Worm (Caenorhabditis elegans): Measurements from ENCODE around the gene F52B11.2.

F52B11.2 gene

ce11 chrIV:14070185-14070991, 13.0 kb upstream of the F52B11.2 start (continued):
- TF ChIP-seq F49E8.2 (tag; optimal IDR thresholded peaks at IDR 0.05; ENCODE audit: insufficient read depth) (peak; percentile 15), rec-8 (tag; optimal IDR thresholded peaks at IDR 0.05) (no peak), unc-130 (GFP tag; optimal IDR thresholded peaks at IDR 0.05) (no peak), Y95B8A.8 (GFP tag; IDR thresholded peaks at IDR 0.05) (no peak), mcd-1 (GFP tag; IDR thresholded peaks at IDR 0.05) (peak; percentile 89), hmg-20 (GFP tag; IDR thresholded peaks at IDR 0.05) (no peak), ztf-28 (GFP tag; IDR thresholded peaks at IDR 0.05) (no peak), mel-28 (tag; optimal IDR thresholded peaks at IDR 0.05; ENCODE audit: borderline replicate concordance) (no peak), pbrm-1 (GFP tag; IDR thresholded peaks at IDR 0.05) (no peak), dpl-1 (GFP tag; optimal IDR thresholded peaks at IDR 0.05) (peak; percentile 73), attf-6 (GFP tag; IDR thresholded peaks at IDR 0.05) (peak; percentile 87), sptf-2 (GFP tag; optimal IDR thresholded peaks at IDR 0.05) (no peak), fkh-3 (tag; optimal IDR thresholded peaks at IDR 0.05) (no peak), lsl-1 (GFP tag; optimal IDR thresholded peaks at IDR 0.05) (peak; percentile 6), dpff-1 (tag; optimal IDR thresholded peaks at IDR 0.05) (no peak), Y79H2A.3 (GFP tag; conservative IDR thresholded peaks at IDR 0.05) (no peak), pha-4 (tag; optimal IDR thresholded peaks at IDR 0.05) (no peak), ccch-3 (GFP tag; optimal IDR thresholded peaks at IDR 0.05) (no peak), Y56A3A.18 (GFP tag; IDR thresholded peaks at IDR 0.05) (no peak), Y53F4B.3 (GFP tag; IDR thresholded peaks at IDR 0.05) (no peak), rcor-1 (GFP tag; IDR thresholded peaks at IDR 0.05) (0 out of 2 replicates have a peak, but pooled peaks have one; percentile 15), zfh-2 (GFP tag; conservative IDR thresholded peaks at IDR 0.05) (peak; percentile 61; the same call in 1 of the 2 replicates), hlh-12 (tag; optimal IDR thresholded peaks at IDR 0.05) (no peak), lin-26 (GFP tag; IDR thresholded peaks at IDR 0.05) (no peak), ceh-79 (tag; optimal IDR thresholded peaks at IDR 0.05) (no peak), mes-4 (tag; optimal IDR thresholded peaks at IDR 0.05) (no peak), D2030.7 (GFP tag; IDR thresholded peaks at IDR 0.05) (peak; percentile 22; the same call in 1 of the 2 replicates), madf-6 (GFP tag; IDR thresholded peaks at IDR 0.05) (peak; percentile 70), F39B2.1 (GFP tag; IDR thresholded peaks at IDR 0.05) (no peak), B0019.2 (GFP tag; conservative IDR thresholded peaks at IDR 0.05) (no peak), aptf-2 (GFP tag; conservative IDR thresholded peaks at IDR 0.05) (no peak), F57A8.1 (GFP tag; optimal IDR thresholded peaks at IDR 0.05) (no peak), F37B4.10 (GFP tag; IDR thresholded peaks at IDR 0.05) (no peak), repo-1 (tag; optimal IDR thresholded peaks at IDR 0.05) (no peak), K11D2.4 (GFP tag; IDR thresholded peaks at IDR 0.05) (no peak), nhr-80 (tag; optimal IDR thresholded peaks at IDR 0.05) (peak; percentile 37), Y53G8AR.9 (GFP tag; conservative IDR thresholded peaks at IDR 0.05) (no peak), B0336.3 (GFP tag; IDR thresholded peaks at IDR 0.05) (no peak), let-526 (GFP tag; IDR thresholded peaks at IDR 0.05) (no peak), ets-4 (GFP tag; optimal IDR thresholded peaks at IDR 0.05) (no peak), K12H6.12 (tag; optimal IDR thresholded peaks at IDR 0.05) (no peak), nfya-2 (GFP tag; IDR thresholded peaks at IDR 0.05) (no peak), ceh-27 (GFP tag; optimal IDR thresholded peaks at IDR 0.05) (no peak), C06A6.2 (GFP tag; conservative IDR thresholded peaks at IDR 0.05) (no peak), egl-18 (GFP tag; IDR thresholded peaks at IDR 0.05) (no peak), ztf-22 (GFP tag; optimal IDR thresholded peaks at IDR 0.05) (no peak), T07F8.4 (tag; optimal IDR thresholded peaks at IDR 0.05) (no peak), lin-54 (GFP tag; optimal IDR thresholded peaks at IDR 0.05) (peak; percentile 70)

All from whole organism, young adult.